Fruit fly (Drosophila melanogaster) Kc167 (cell line): Measurements from ENCODE around the gene Tollo.

Experiments
- Myc ChIP-seq: fragments of >200 bp; optimal IDR thresholded peaks from 2 replicates; lab custom pipeline; 2017; ENCODE audit warnings: missing external identifiers
- h ChIP-seq: fragments of >200 bp; optimal IDR thresholded peaks from 3 replicates; lab custom pipeline; 2018; ENCODE audit warnings: missing external identifiers
- insv ChIP-seq: fragments of >200 bp; optimal IDR thresholded peaks from 3 replicates; lab custom pipeline; 2018; ENCODE audit warnings: missing external identifiers
- psq ChIP-seq: fragments of >200 bp; optimal IDR thresholded peaks from 2 replicates; lab custom pipeline; 2017; ENCODE audit warnings: missing external identifiers
- ttk ChIP-seq: sonication (Bioruptor generic); optimal IDR thresholded peaks from 2 replicates; lab custom pipeline; 2017; ENCODE audit warnings: missing external identifiers

DNA sequence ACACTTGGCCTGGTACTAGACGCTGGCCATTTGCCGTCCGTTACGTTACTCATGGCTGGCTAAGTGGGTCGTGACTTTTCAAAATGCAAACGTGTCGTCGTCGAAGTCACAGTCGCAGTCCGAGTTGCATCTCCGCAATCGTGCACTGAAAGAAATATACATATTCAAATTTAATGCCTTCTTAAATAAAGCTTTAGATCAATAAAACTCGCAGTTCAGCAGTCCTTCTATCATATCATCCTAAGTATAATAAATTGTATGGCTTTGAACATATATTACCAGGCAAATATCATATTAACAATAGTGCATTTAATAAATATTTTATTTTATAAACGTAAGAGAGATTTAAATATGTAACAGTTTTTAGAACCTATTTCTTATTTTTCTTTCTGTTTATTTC is 14.3 kb downstream of the Tollo start:
- TF ChIP-seq psq (lab: Kevin White, UChicago), result no peak
- no peak for TF ChIP-seq Myc
- TF ChIP-seq insv (lab: Kevin White, UChicago), result no peak
- no peak for TF ChIP-seq h (lab: Kevin White, UChicago)
- TF ChIP-seq ttk (lab: Kevin White, UChicago), result no peak
